Fruit fly (Drosophila melanogaster): ENCODE data around the gene gdl-ORF39.

gdl-ORF39 gene

DNA sequence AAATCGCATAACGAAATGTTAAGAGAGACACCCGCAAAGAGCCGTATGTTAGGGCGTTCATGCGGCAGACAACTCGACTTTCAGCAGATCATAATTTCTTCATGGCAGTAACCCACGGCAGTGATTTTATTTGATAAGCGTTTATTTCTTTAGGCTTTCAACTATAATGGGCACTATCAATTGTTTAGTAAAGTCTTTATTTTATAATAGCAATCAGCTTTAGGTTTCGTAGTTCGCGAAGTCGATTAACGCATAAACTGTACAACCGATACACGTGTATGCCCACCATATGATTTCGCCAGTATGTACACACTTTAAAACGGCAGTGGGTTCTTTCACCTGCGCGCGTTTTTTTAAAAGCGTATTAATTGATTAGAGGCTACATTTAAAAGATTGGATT lies 1.0 kb upstream of the gdl-ORF39 start, which contains the start of gene CG7841 (continued):
- TF ChIP-seq Adf1 (GFP tag; IDR thresholded peaks at IDR 0.05), result peak; percentile 80
- peak; percentile 94 for TF ChIP-seq maf-S (GFP tag; optimal IDR thresholded peaks at IDR 0.05)
- peak; percentile 88 for TF ChIP-seq wor (GFP tag; IDR thresholded peaks at IDR 0.05)
- TF ChIP-seq CG15073 (GFP tag; optimal IDR thresholded peaks at IDR 0.05), result peak; percentile 61
- TF ChIP-seq peb (GFP tag; IDR thresholded peaks at IDR 0.05), result peak; percentile 79
- peak; percentile 99 for TF ChIP-seq CG12391 (tag; optimal IDR thresholded peaks at IDR 0.05)
- TF ChIP-seq gt (GFP tag; IDR thresholded peaks at IDR 0.05), result peak; percentile 66
- TF ChIP-seq CG1792 (GFP tag; optimal IDR thresholded peaks at IDR 0.05), result peak; percentile 96
- peak; percentile 99 for TF ChIP-seq gcm (GFP tag; optimal IDR thresholded peaks at IDR 0.05)
- peak; percentile 98 for TF ChIP-seq Side (GFP tag; optimal IDR thresholded peaks at IDR 0.05)
- TF ChIP-seq CG12236 (GFP tag; optimal IDR thresholded peaks at IDR 0.05), result peak; percentile 96
- peak; percentile 97 for TF ChIP-seq ems (GFP tag; optimal IDR thresholded peaks at IDR 0.05)
- TF ChIP-seq CoRest (tag; optimal IDR thresholded peaks at IDR 0.05), result peak; percentile 98
- peak; percentile 96 for TF ChIP-seq onecut (GFP tag; IDR thresholded peaks at IDR 0.05)
- TF ChIP-seq CG3065 (GFP tag; optimal IDR thresholded peaks at IDR 0.05), result peak; percentile 92
- peak; percentile 78; the same call in 1 of the 2 replicates for TF ChIP-seq ham (GFP tag; IDR thresholded peaks at IDR 0.05)
- TF ChIP-seq slp2 (GFP tag; optimal IDR thresholded peaks at IDR 0.05), result peak; percentile 92
- peak; percentile 93 for TF ChIP-seq C15 (GFP tag; IDR thresholded peaks at IDR 0.05)
- peak; percentile 96; the same call in 1 of the 2 replicates for TF ChIP-seq HLH3B (GFP tag; IDR thresholded peaks at IDR 0.05)
- peak; percentile 89; the same call in 1 of the 2 replicates for TF ChIP-seq Taf1 (GFP tag; IDR thresholded peaks at IDR 0.05)
- TF ChIP-seq chm (GFP tag; IDR thresholded peaks at IDR 0.05), result peak; percentile 98
- TF ChIP-seq toy (GFP tag; IDR thresholded peaks at IDR 0.05), result no peak; the same call in 1 of the 2 replicates
- TF ChIP-seq gem (tag; optimal IDR thresholded peaks at IDR 0.05), result peak; percentile 99
- TF ChIP-seq CG7786 (GFP tag; optimal IDR thresholded peaks at IDR 0.05), result peak; percentile 94
- peak; percentile 100 for TF ChIP-seq CG4820 (GFP tag; optimal IDR thresholded peaks at IDR 0.05)
- TF ChIP-seq CG17802 (tag; optimal IDR thresholded peaks at IDR 0.05), result peak; percentile 85
- TF ChIP-seq CG4328 (GFP tag; optimal IDR thresholded peaks at IDR 0.05), result peak; percentile 99
- peak; percentile 99 for TF ChIP-seq CG34376 (GFP tag; optimal IDR thresholded peaks at IDR 0.05)
- peak; percentile 91 for TF ChIP-seq Ets97D (GFP tag; optimal IDR thresholded peaks at IDR 0.05)
- peak; percentile 99 for TF ChIP-seq caup (GFP tag; optimal IDR thresholded peaks at IDR 0.05; ENCODE audit: severe bottlenecking)
- peak; percentile 95 for TF ChIP-seq CG7372 (GFP tag; IDR thresholded peaks at IDR 0.05)
- peak; percentile 98 for TF ChIP-seq CG17568 (GFP tag; optimal IDR thresholded peaks at IDR 0.05)
- TF ChIP-seq CG7357 (GFP tag; IDR thresholded peaks at IDR 0.05), result peak; percentile 83
- TF ChIP-seq CG13894 (tag; optimal IDR thresholded peaks at IDR 0.05), result peak; percentile 98
- peak; percentile 94; the same call in 2 of the 3 replicates for TF ChIP-seq Optix (GFP tag; IDR thresholded peaks at IDR 0.05)
- peak; percentile 90 for TF ChIP-seq emc (GFP tag; optimal IDR thresholded peaks at IDR 0.05)
- peak; percentile 96 for TF ChIP-seq CG11398 (GFP tag; optimal IDR thresholded peaks at IDR 0.05)
- 0 out of 2 replicates have a peak, but pooled peaks have one; percentile 31 for TF ChIP-seq Dref (GFP tag; IDR thresholded peaks at IDR 0.05)
- TF ChIP-seq CG12942 (GFP tag; optimal IDR thresholded peaks at IDR 0.05), result peak; percentile 94
- peak; percentile 96 for TF ChIP-seq CG9609 (GFP tag; optimal IDR thresholded peaks at IDR 0.05)
- TF ChIP-seq CG1832 (GFP tag; optimal IDR thresholded peaks at IDR 0.05), result no peak
- TF ChIP-seq phol (tag; optimal IDR thresholded peaks at IDR 0.05), result peak; percentile 97
- TF ChIP-seq chinmo (GFP tag; IDR thresholded peaks at IDR 0.05; ENCODE audit: partially characterized antibody), result no peak
- TF ChIP-seq CG4617 (GFP tag; optimal IDR thresholded peaks at IDR 0.05; ENCODE audit: borderline replicate concordance), result peak; percentile 82
- peak; percentile 91 for TF ChIP-seq CG11696 (GFP tag; IDR thresholded peaks at IDR 0.05)
- peak; percentile 94 for TF ChIP-seq da (GFP tag; optimal IDR thresholded peaks at IDR 0.05)
- peak; percentile 93 for TF ChIP-seq CG5953 (GFP tag; IDR thresholded peaks at IDR 0.05)
- peak; percentile 80 for TF ChIP-seq bigmax (GFP tag; optimal IDR thresholded peaks at IDR 0.05)
- TF ChIP-seq CG9932 (GFP tag; IDR thresholded peaks at IDR 0.05), result peak; percentile 90
- TF ChIP-seq Sin3A (optimal IDR thresholded peaks at IDR 0.05), result no peak
- TF ChIP-seq tup (GFP tag; optimal IDR thresholded peaks at IDR 0.05), result peak; percentile 96
- peak; percentile 99 for TF ChIP-seq odd (GFP tag; optimal IDR thresholded peaks at IDR 0.05)

Measured in whole organism, embryonic.